Worm (Caenorhabditis elegans) whole organism, L1 larva: Measurements from ENCODE around the gene F16B12.1.

Source experiments
- hlh-17 ChIP-seq: fragments of 200-800 bp; sonication (Bioruptor generic); optimal IDR thresholded peaks from 2 replicates; lab custom pipeline; 2018; ENCODE audit warnings: missing genetic modification characterization, mild to moderate bottlenecking, missing compliant biosample characterization, moderate library complexity, borderline replicate concordance
- lin-14 ChIP-seq: fragments of 200-800 bp; sonication (Bioruptor generic); optimal IDR thresholded peaks from 2 replicates; lab custom pipeline; 2018; ENCODE audit warnings: mild to moderate bottlenecking, missing genetic modification characterization, moderate library complexity, missing compliant biosample characterization
- lir-3 ChIP-seq: sonication (generic microtip); optimal IDR thresholded peaks from 2 replicates; lab custom pipeline; 2016; ENCODE audit warnings: mild to moderate bottlenecking, missing genetic modification characterization, moderate library complexity, missing compliant biosample characterization; ENCODE audit not compliant: poor library complexity
- nhr-90 ChIP-seq: sonication (generic microtip); optimal IDR thresholded peaks from 2 replicates; lab custom pipeline; 2016; ENCODE audit warnings: mild to moderate bottlenecking, missing genetic modification characterization, missing compliant biosample characterization; ENCODE audit not compliant: poor library complexity
- pag-3 ChIP-seq: sonication (generic microtip); optimal IDR thresholded peaks from 2 replicates; lab custom pipeline; 2017; ENCODE audit warnings: missing genetic modification characterization, mild to moderate bottlenecking, missing compliant biosample characterization, antibody characterized with exemption, borderline replicate concordance; ENCODE audit not compliant: insufficient read depth
- sup-37 ChIP-seq: fragments of 200-800 bp; sonication (Bioruptor generic); optimal IDR thresholded peaks from 2 replicates; lab custom pipeline; 2018; ENCODE audit warnings: mild to moderate bottlenecking, missing genetic modification characterization, missing compliant biosample characterization
- unc-62 ChIP-seq: fragments of 150-350 bp; optimal IDR thresholded peaks from 2 replicates; lab custom pipeline; 2014; ENCODE audit warnings: missing biosample characterization, missing genetic modification reagents, missing genetic modification characterization
- vab-15 ChIP-seq: sonication (generic microtip); optimal IDR thresholded peaks from 2 replicates; lab custom pipeline; 2017; ENCODE audit warnings: missing genotype, mild to moderate bottlenecking, missing genetic modification characterization, missing compliant biosample characterization
- zag-1 ChIP-seq: fragments of 150-350 bp; optimal IDR thresholded peaks from 2 replicates; lab custom pipeline; 2014; ENCODE audit warnings: missing biosample characterization, missing genetic modification characterization

DNA sequence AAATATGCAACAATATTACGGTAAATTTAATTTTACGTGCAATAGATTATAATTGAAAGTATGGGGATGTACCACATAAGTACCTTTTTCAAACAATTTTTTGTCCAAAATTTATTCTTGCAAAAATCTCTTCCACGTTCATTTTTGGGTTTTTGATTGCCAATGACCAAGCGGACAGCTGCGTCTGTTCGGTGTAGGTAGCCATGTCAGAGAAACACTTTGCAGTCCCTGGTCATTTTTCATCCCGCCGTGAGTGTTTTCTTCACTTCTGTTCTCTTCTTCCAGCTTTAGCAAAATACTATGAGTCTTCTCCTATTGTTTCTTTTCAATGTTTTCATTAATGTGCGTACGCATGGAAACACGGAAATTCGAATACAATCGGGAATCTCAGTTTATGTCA lies 4.8 kb downstream of the F16B12.1 start, which contains the start of gene dsl-4:
- TF ChIP-seq lir-3 (no peak), vab-15 (no peak), zag-1 (tag; lab: Kevin White, UChicago) (no peak), lin-14 (GFP tag; lab: Kevin White, UChicago) (no peak), pag-3 (tag; lab: Kevin White, UChicago) (no peak), hlh-17 (GFP tag; lab: Kevin White, UChicago) (no peak), unc-62 (GFP tag; lab: Kevin White, UChicago) (no peak), sup-37 (GFP tag; lab: Kevin White, UChicago) (no peak), nhr-90 (tag; lab: Kevin White, UChicago) (no peak)
